Fruit fly (Drosophila melanogaster) whole organism, adult: ENCODE measurements around the gene gwl.
A peak's percentile ranks its signal among the peaks of the same experiment; 100 is the strongest.

ENCODE experiments used
- CG11617 ChIP-seq: fragments of 200-800 bp; sonication (Bioruptor generic); optimal IDR thresholded peaks from 2 replicates; lab custom pipeline; 2017; ENCODE audit warnings: mild to moderate bottlenecking, missing biosample characterization, missing genetic modification reagents, missing genetic modification characterization
- CG12768 ChIP-seq: fragments of 200-800 bp; sonication (Bioruptor generic); optimal IDR thresholded peaks from 2 replicates; lab custom pipeline; 2017; ENCODE audit warnings: missing biosample characterization, missing genetic modification characterization, mild to moderate bottlenecking, moderate library complexity, missing genetic modification reagents
- CG14711 ChIP-seq: fragments of 200-800 bp; sonication (Bioruptor generic); optimal IDR thresholded peaks from 2 replicates; lab custom pipeline; 2018; ENCODE audit warnings: missing biosample characterization, mild to moderate bottlenecking, missing genetic modification characterization, moderate library complexity
- CG1620 ChIP-seq: fragments of 200-800 bp; sonication (Bioruptor generic); optimal IDR thresholded peaks from 2 replicates; lab custom pipeline; 2016; ENCODE audit warnings: missing biosample characterization, missing genetic modification characterization
- CG33017 ChIP-seq: fragments of 200-800 bp; sonication (Bioruptor generic); optimal IDR thresholded peaks from 2 replicates; lab custom pipeline; 2018; ENCODE audit warnings: missing biosample characterization, mild to moderate bottlenecking, missing genetic modification characterization, moderate library complexity
- CG5204 ChIP-seq: fragments of 200-800 bp; sonication (Bioruptor generic); optimal IDR thresholded peaks from 2 replicates; lab custom pipeline; 2016; ENCODE audit warnings: missing biosample characterization, missing genetic modification characterization
- CG7045 ChIP-seq: fragments of 200-800 bp; sonication (Bioruptor generic); optimal IDR thresholded peaks from 2 replicates; lab custom pipeline; 2017; ENCODE audit warnings: missing biosample characterization, mild to moderate bottlenecking, missing genetic modification characterization
- CG7101 ChIP-seq: fragments of 200-800 bp; sonication (Bioruptor generic); optimal IDR thresholded peaks from 2 replicates; lab custom pipeline; 2018; ENCODE audit warnings: missing biosample characterization, mild to moderate bottlenecking, missing genetic modification characterization, moderate library complexity
- Clk ChIP-seq: fragments of 200-800 bp; sonication (Bioruptor generic); optimal IDR thresholded peaks from 2 replicates; lab custom pipeline; 2017; ENCODE audit warnings: missing biosample characterization, missing genetic modification characterization
- Crg-1 ChIP-seq: fragments of 200-800 bp; sonication (Bioruptor generic); optimal IDR thresholded peaks from 2 replicates; lab custom pipeline; 2016; ENCODE audit warnings: missing biosample characterization, missing genetic modification characterization
- Hr96 ChIP-seq: fragments of 200-800 bp; sonication (Bioruptor generic); optimal IDR thresholded peaks from 2 replicates; lab custom pipeline; 2016; ENCODE audit warnings: missing biosample characterization, missing genetic modification characterization
- Mnt ChIP-seq: fragments of 200-800 bp; sonication (Bioruptor generic); optimal IDR thresholded peaks from 2 replicates; lab custom pipeline; 2016; ENCODE audit warnings: missing biosample characterization, mild to moderate bottlenecking, missing genetic modification characterization
- bab1 ChIP-seq: fragments of 200-800 bp; sonication (Bioruptor generic); optimal IDR thresholded peaks from 3 replicates; lab custom pipeline; 2019; ENCODE audit warnings: missing biosample characterization, mild to moderate bottlenecking, missing genetic modification characterization, moderate library complexity
- cic ChIP-seq: fragments of 200-800 bp; sonication (Bioruptor generic); optimal IDR thresholded peaks from 2 replicates; lab custom pipeline; 2017; ENCODE audit warnings: missing biosample characterization, mild to moderate bottlenecking, missing genetic modification characterization, moderate library complexity
- cnc ChIP-seq, 2 experiments: fragments of >200 bp; optimal IDR thresholded peaks; 2 replicates each; lab custom pipeline; 2017
- kay ChIP-seq: fragments of 200-800 bp; sonication (Bioruptor generic); peaks from one replicate; lab custom pipeline; 2016; ENCODE audit warnings: missing biosample characterization, missing genetic modification characterization, borderline replicate concordance
- ovo ChIP-seq: fragments of 200-800 bp; sonication (Bioruptor generic); optimal IDR thresholded peaks from 2 replicates; lab custom pipeline; 2016; ENCODE audit warnings: missing biosample characterization, missing genetic modification characterization
- pad ChIP-seq: fragments of 200-800 bp; sonication (Bioruptor generic); optimal IDR thresholded peaks from 3 replicates; lab custom pipeline; 2017; ENCODE audit warnings: missing biosample characterization, missing genetic modification characterization, mild to moderate bottlenecking, moderate library complexity, missing genetic modification reagents
- tj ChIP-seq: fragments of 200-800 bp; sonication (Bioruptor generic); optimal IDR thresholded peaks from 3 replicates; lab custom pipeline; 2017; ENCODE audit warnings: missing biosample characterization, mild to moderate bottlenecking, missing genetic modification characterization, moderate library complexity
- toe ChIP-seq: fragments of 200-800 bp; sonication (Bioruptor generic); optimal IDR thresholded peaks from 2 replicates; lab custom pipeline; 2016; ENCODE audit warnings: missing biosample characterization, missing genetic modification characterization

gwl gene

DNA sequence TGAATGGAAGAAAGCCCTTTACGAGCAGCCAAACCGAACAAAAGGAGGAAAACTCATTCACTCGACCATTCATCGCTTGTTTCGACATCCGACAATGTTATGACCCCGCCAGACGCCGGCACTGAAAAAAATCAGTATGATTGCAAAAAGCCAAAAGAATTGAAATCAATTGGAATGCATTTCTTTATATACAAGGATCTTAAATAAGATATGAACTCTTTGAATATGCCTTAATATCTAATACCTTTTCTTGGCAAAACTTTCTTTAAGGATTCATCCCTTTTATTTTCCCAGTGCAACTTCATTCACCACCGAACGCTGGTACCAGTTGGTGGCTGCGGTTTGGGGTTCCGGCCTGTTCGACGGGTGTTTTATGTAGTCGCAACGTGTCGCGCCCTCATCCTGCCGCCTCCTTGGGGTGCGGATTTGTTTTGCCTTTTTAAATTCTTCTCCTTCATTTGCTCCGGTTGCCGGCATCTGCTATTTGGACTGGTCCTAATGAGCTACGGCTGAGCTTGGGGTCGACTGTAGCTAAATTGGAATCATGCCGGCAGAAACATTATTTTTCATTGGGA lies 26.3 kb upstream of the gwl start:
- no peak for TF ChIP-seq Mnt (GFP tag; lab: Kevin White, UChicago)
- TF ChIP-seq bab1 (GFP tag; lab: Kevin White, UChicago): no peak
- TF ChIP-seq CG11617 (GFP tag; lab: Kevin White, UChicago): no peak
- TF ChIP-seq ovo (GFP tag; lab: Kevin White, UChicago): no peak
- TF ChIP-seq CG7045: peak; percentile 26
- no peak for TF ChIP-seq CG14711 (tag; lab: Kevin White, UChicago)
- no peak for TF ChIP-seq pad (GFP tag; lab: Kevin White, UChicago)
- peak; percentile 2 for TF ChIP-seq toe (GFP tag; lab: Kevin White, UChicago)
- TF ChIP-seq kay (GFP tag; lab: Kevin White, UChicago): no peak
- peak; percentile 10 for TF ChIP-seq CG7101
- peak; percentile 36 for TF ChIP-seq CG33017
- TF ChIP-seq CG12768: peak; percentile 17
- no peak for TF ChIP-seq cnc (optimal IDR thresholded peaks at IDR 0.05; lab: Kevin White, UChicago)
- peak; percentile 37 for TF ChIP-seq Hr96 (GFP tag; lab: Kevin White, UChicago)
- TF ChIP-seq cic (GFP tag; lab: Kevin White, UChicago): no peak
- TF ChIP-seq CG5204 (GFP tag; lab: Kevin White, UChicago): peak; percentile 29
- no peak for TF ChIP-seq CG1620 (GFP tag; lab: Kevin White, UChicago)
- no peak for TF ChIP-seq Clk (GFP tag; lab: Kevin White, UChicago)
- no peak for TF ChIP-seq Crg-1
- no peak for TF ChIP-seq tj (GFP tag; lab: Kevin White, UChicago)

DNA sequence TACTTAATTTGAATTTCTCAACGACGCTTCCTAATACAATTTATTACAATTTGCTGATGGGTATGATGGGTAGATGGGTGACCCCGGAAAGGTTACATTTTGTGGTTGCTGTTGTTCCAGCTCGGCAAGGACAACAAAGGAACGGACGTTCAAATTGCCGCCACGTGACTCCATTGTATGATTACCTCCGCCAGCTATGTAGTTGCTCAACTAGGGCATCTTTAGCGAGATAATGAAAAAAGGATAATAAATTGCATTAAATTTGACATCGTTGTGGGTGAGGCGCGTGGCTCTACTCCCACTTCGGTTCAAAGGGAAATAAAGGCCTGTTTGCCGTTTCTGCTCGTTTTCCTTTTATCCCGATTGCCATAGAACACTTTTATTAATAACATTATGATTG lies 24.8 kb upstream of the gwl start:
- TF ChIP-seq CG12768 (no peak), CG11617 (GFP tag; lab: Kevin White, UChicago) (no peak), Hr96 (GFP tag; lab: Kevin White, UChicago) (no peak), Clk (GFP tag; lab: Kevin White, UChicago) (no peak), tj (GFP tag; lab: Kevin White, UChicago) (no peak), Crg-1 (no peak), bab1 (GFP tag; lab: Kevin White, UChicago) (no peak), cnc (optimal IDR thresholded peaks at IDR 0.05; lab: Kevin White, UChicago) (no peak), pad (GFP tag; lab: Kevin White, UChicago) (no peak), toe (GFP tag; lab: Kevin White, UChicago) (no peak), Mnt (GFP tag; lab: Kevin White, UChicago) (no peak), CG5204 (GFP tag; lab: Kevin White, UChicago) (no peak)

DNA sequence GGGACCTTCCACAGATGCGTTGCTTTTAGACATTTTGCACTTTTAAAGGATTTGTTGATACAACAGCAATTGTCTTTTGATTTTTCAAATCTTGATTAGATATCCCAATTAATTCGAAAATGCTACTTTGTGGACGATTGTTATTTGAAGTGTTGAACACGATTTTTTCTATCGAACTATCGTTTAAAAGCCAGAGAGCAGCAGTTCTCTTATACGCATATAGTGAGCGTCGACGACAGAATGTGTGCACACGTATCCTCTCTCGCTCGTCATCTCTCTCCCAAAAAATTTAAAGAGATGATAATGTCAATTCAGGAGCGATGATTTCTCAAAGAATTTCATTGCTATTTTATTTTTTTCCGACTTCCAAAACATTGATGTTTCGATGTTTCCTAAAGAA lies 23.7 kb upstream of the gwl start, which contains the start of gene CG34283:
CG34283 (minus strand) TSS at position 101 of the 400 bp plus-strand sequence.
- TF ChIP-seq Clk (GFP tag; lab: Kevin White, UChicago) (no peak), Hr96 (GFP tag; lab: Kevin White, UChicago) (no peak), Mnt (GFP tag; lab: Kevin White, UChicago) (no peak), CG7101 (no peak), CG33017 (no peak), cic (GFP tag; lab: Kevin White, UChicago) (no peak), CG11617 (GFP tag; lab: Kevin White, UChicago) (no peak), ovo (GFP tag; lab: Kevin White, UChicago) (no peak), kay (GFP tag; lab: Kevin White, UChicago) (no peak), cnc (optimal IDR thresholded peaks at IDR 0.05; lab: Kevin White, UChicago) (no peak), tj (GFP tag; lab: Kevin White, UChicago) (no peak), bab1 (GFP tag; lab: Kevin White, UChicago) (no peak), toe (GFP tag; lab: Kevin White, UChicago) (no peak), CG14711 (tag; lab: Kevin White, UChicago) (no peak), CG12768 (no peak), pad (GFP tag; lab: Kevin White, UChicago) (no peak), CG5204 (GFP tag; lab: Kevin White, UChicago) (no peak), CG1620 (GFP tag; lab: Kevin White, UChicago) (no peak), Crg-1 (no peak)

DNA sequence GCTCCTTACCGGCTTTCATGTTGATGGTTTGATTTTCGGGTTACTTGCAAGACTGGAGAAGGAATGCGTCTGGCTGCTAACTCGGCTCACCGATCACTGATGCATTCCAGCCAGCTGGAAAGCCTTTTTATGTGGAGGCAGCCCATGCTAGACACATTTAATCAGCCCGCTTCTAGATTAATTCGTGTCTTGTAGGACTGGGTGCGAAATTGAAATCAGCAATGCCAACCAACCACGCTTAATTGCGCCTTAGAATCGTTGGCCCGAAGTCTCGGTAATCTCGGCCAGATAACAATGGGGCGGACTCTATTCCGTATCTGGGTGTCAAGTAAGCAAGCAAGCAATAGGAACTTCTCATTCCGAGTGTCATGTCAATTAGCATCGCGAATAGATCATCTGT lies 19.8 kb upstream of the gwl start, which contains the start of gene CG7714:
CG7714 (minus strand) TSS at position 101 of the 400 bp plus-strand sequence.
- TF ChIP-seq CG7045: no peak

DNA sequence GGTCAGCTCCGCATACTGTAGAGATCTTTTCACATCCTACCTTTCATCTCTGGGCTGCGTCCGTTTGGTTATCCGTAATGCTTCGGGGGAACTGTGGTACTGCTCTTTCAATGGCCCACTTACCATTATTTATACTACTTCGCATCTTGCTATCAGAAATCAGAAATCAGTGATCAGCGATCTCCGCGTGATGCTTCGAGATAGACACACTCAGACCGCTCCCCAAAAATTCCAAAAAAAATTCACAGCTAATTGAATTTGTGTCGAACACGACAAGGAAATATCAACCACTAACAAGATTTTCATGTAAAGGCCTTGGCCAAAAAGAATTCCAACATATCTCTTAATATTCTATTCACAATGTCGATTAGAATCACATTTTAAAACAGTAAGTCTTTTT lies 17.8 kb upstream of the gwl start, which contains the start of gene CG7715:
CG7715 (minus strand) TSS at position 101 of the 400 bp plus-strand sequence.
- TF ChIP-seq CG14711 (tag; lab: Kevin White, UChicago) (no peak), Crg-1 (no peak), CG7045 (no peak), Clk (GFP tag; lab: Kevin White, UChicago) (no peak), cnc (optimal IDR thresholded peaks at IDR 0.05; lab: Kevin White, UChicago) (no peak), CG5204 (GFP tag; lab: Kevin White, UChicago) (no peak)

DNA sequence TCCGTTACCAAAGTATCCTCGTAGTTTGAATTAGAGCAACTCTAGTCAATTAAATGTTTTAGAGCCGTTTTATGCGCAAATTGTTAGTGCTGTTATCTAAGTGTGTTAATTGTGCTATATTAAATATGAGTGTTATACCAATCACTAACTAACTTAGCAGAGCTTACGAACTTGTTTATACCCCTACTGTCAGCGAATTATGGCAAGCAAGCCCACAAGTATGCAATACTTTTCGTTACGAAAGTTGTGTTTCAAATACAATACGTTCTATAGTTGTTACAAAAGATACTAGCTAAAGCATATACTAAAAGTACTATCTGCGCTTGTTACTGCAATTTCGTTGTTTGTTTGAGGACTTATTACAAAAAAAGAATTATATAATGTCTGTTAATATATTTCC lies 14.9 kb upstream of the gwl start:
- TF ChIP-seq pad (GFP tag; lab: Kevin White, UChicago): peak; percentile 91
- TF ChIP-seq CG7101: no peak

DNA sequence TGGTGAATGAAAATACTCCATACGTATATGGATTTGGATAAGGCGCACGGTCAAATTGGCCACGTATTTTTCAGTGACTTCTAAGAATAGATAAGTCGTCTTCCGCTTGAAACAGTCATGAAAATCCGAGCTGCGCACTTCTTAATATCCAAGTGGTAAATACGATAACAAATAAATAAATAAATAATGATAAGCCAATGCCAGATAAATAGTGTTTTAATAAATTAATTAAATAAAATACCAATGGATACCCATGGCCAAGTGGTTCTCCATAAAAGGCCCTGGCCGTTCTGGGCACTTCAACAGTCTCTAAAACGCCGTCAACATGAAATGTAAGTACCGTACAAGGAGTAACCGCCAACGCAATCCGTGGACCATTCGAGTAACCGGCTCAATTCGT lies 13.8 kb upstream of the gwl start, which contains the start of gene CG14302:
CG14302 (plus strand) TSS at position 301 of the 400 bp plus-strand sequence.
- TF ChIP-seq Clk (GFP tag; lab: Kevin White, UChicago) (no peak), pad (GFP tag; lab: Kevin White, UChicago) (no peak), Hr96 (GFP tag; lab: Kevin White, UChicago) (no peak), Crg-1 (no peak), CG11617 (GFP tag; lab: Kevin White, UChicago) (no peak), tj (GFP tag; lab: Kevin White, UChicago) (no peak), CG7045 (no peak), CG33017 (no peak)
